In genomic region chrX:17211513-17211912, ce11 we compare ENCODE assay signal across 4 worm cellular contexts.
TF ChIP-seq lines count a peak whose summit lies in the region.

No protein-coding gene starts in this region.

TF ChIP-seq in whole organism, L1 larva, 84 proteins besides CTCF, POLR2A, EP300 and RAD21:
- TF ChIP-seq C16A3.4 (tag; optimal IDR thresholded peaks at IDR 0.05; lab: Kevin White, UChicago) (no peak), ztf-11 (tag; optimal IDR thresholded peaks at IDR 0.05; lab: Kevin White, UChicago) (no peak), nhr-12 (tag; optimal IDR thresholded peaks at IDR 0.05; lab: Kevin White, UChicago) (no peak), nhr-47 (tag; optimal IDR thresholded peaks at IDR 0.05; lab: Kevin White, UChicago) (no peak), efl-3 (GFP tag; optimal IDR thresholded peaks at IDR 0.05; lab: Kevin White, UChicago) (no peak), blmp-1 (tag; optimal IDR thresholded peaks at IDR 0.05; lab: Kevin White, UChicago) (peak; percentile 99), F16B12.6 (tag; optimal IDR thresholded peaks at IDR 0.05; lab: Kevin White, UChicago) (no peak)

TF ChIP-seq in whole organism, L2 larva, 48 proteins besides CTCF, POLR2A, EP300 and RAD21:
- TF ChIP-seq mdl-1 (tag; optimal IDR thresholded peaks at IDR 0.05; lab: Kevin White, UChicago): no peak
- no peak for TF ChIP-seq unc-62 (GFP tag; optimal IDR thresholded peaks at IDR 0.05; lab: Kevin White, UChicago)
- TF ChIP-seq nhr-21 (tag; optimal IDR thresholded peaks at IDR 0.05; lab: Kevin White, UChicago): peak; percentile 46
- no peak for TF ChIP-seq nhr-6 (tag; optimal IDR thresholded peaks at IDR 0.05; lab: Kevin White, UChicago)
- no peak for TF ChIP-seq F13H6.1 (tag; optimal IDR thresholded peaks at IDR 0.05; lab: Kevin White, UChicago)
- peak; percentile 56 for TF ChIP-seq blmp-1 (tag; optimal IDR thresholded peaks at IDR 0.05; lab: Kevin White, UChicago; ENCODE audit: insufficient read depth)

TF ChIP-seq in whole organism, L3 larva, 47 proteins besides CTCF, POLR2A, EP300 and RAD21:
- TF ChIP-seq egl-27 (tag; optimal IDR thresholded peaks at IDR 0.05; lab: Kevin White, UChicago) (no peak), nhr-23 (tag; optimal IDR thresholded peaks at IDR 0.05; lab: Kevin White, UChicago) (peak; percentile 77), ztf-11 (tag; optimal IDR thresholded peaks at IDR 0.05; lab: Kevin White, UChicago) (no peak)

TF ChIP-seq in whole organism, mixed stage, embryonic, 35 proteins besides CTCF, POLR2A, EP300 and RAD21:
- TF ChIP-seq hlh-1 (tag; optimal IDR thresholded peaks at IDR 0.05; lab: Kevin White, UChicago) (no peak), blmp-1 (tag; optimal IDR thresholded peaks at IDR 0.05; lab: Kevin White, UChicago) (peak; percentile 78)

Comparison
In these comparisons a context has a peak if more than half of its experiments do, and no peak if none do; other contexts are left out.
1. Of the 22 proteins assayed by ChIP-seq in both whole organism, L1 larva and whole organism, L2 larva: peak only in whole organism, L1 larva: none; only in whole organism, L2 larva: none; in both: blmp-1; in neither: 21.